Fruit fly (Drosophila melanogaster) whole organism, adult: ENCODE data around the gene Oamb.

Source experiments
- CG11617 ChIP-seq: fragments of 200-800 bp; sonication (Bioruptor generic); optimal IDR thresholded peaks from 2 replicates; lab custom pipeline; 2017; ENCODE audit warnings: mild to moderate bottlenecking, missing biosample characterization, missing genetic modification reagents, missing genetic modification characterization
- CG12768 ChIP-seq: fragments of 200-800 bp; sonication (Bioruptor generic); optimal IDR thresholded peaks from 2 replicates; lab custom pipeline; 2017; ENCODE audit warnings: missing biosample characterization, missing genetic modification characterization, mild to moderate bottlenecking, moderate library complexity, missing genetic modification reagents
- CG14711 ChIP-seq: fragments of 200-800 bp; sonication (Bioruptor generic); optimal IDR thresholded peaks from 2 replicates; lab custom pipeline; 2018; ENCODE audit warnings: missing biosample characterization, mild to moderate bottlenecking, missing genetic modification characterization, moderate library complexity
- CG1620 ChIP-seq: fragments of 200-800 bp; sonication (Bioruptor generic); optimal IDR thresholded peaks from 2 replicates; lab custom pipeline; 2016; ENCODE audit warnings: missing biosample characterization, missing genetic modification characterization
- CG33017 ChIP-seq: fragments of 200-800 bp; sonication (Bioruptor generic); optimal IDR thresholded peaks from 2 replicates; lab custom pipeline; 2018; ENCODE audit warnings: missing biosample characterization, mild to moderate bottlenecking, missing genetic modification characterization, moderate library complexity
- CG5204 ChIP-seq: fragments of 200-800 bp; sonication (Bioruptor generic); optimal IDR thresholded peaks from 2 replicates; lab custom pipeline; 2016; ENCODE audit warnings: missing biosample characterization, missing genetic modification characterization
- CG7045 ChIP-seq: fragments of 200-800 bp; sonication (Bioruptor generic); optimal IDR thresholded peaks from 2 replicates; lab custom pipeline; 2017; ENCODE audit warnings: missing biosample characterization, mild to moderate bottlenecking, missing genetic modification characterization
- CG7101 ChIP-seq: fragments of 200-800 bp; sonication (Bioruptor generic); optimal IDR thresholded peaks from 2 replicates; lab custom pipeline; 2018; ENCODE audit warnings: missing biosample characterization, mild to moderate bottlenecking, missing genetic modification characterization, moderate library complexity
- Clk ChIP-seq: fragments of 200-800 bp; sonication (Bioruptor generic); optimal IDR thresholded peaks from 2 replicates; lab custom pipeline; 2017; ENCODE audit warnings: missing biosample characterization, missing genetic modification characterization
- Crg-1 ChIP-seq: fragments of 200-800 bp; sonication (Bioruptor generic); optimal IDR thresholded peaks from 2 replicates; lab custom pipeline; 2016; ENCODE audit warnings: missing biosample characterization, missing genetic modification characterization
- Hr96 ChIP-seq: fragments of 200-800 bp; sonication (Bioruptor generic); optimal IDR thresholded peaks from 2 replicates; lab custom pipeline; 2016; ENCODE audit warnings: missing biosample characterization, missing genetic modification characterization
- Mnt ChIP-seq: fragments of 200-800 bp; sonication (Bioruptor generic); optimal IDR thresholded peaks from 2 replicates; lab custom pipeline; 2016; ENCODE audit warnings: missing biosample characterization, mild to moderate bottlenecking, missing genetic modification characterization
- bab1 ChIP-seq: fragments of 200-800 bp; sonication (Bioruptor generic); optimal IDR thresholded peaks from 3 replicates; lab custom pipeline; 2019; ENCODE audit warnings: missing biosample characterization, mild to moderate bottlenecking, missing genetic modification characterization, moderate library complexity
- cic ChIP-seq: fragments of 200-800 bp; sonication (Bioruptor generic); optimal IDR thresholded peaks from 2 replicates; lab custom pipeline; 2017; ENCODE audit warnings: missing biosample characterization, mild to moderate bottlenecking, missing genetic modification characterization, moderate library complexity
- cnc ChIP-seq, 2 experiments: fragments of >200 bp; optimal IDR thresholded peaks; 2 replicates each; lab custom pipeline; 2017
- kay ChIP-seq: fragments of 200-800 bp; sonication (Bioruptor generic); peaks from one replicate; lab custom pipeline; 2016; ENCODE audit warnings: missing biosample characterization, missing genetic modification characterization, borderline replicate concordance
- ovo ChIP-seq: fragments of 200-800 bp; sonication (Bioruptor generic); optimal IDR thresholded peaks from 2 replicates; lab custom pipeline; 2016; ENCODE audit warnings: missing biosample characterization, missing genetic modification characterization
- pad ChIP-seq: fragments of 200-800 bp; sonication (Bioruptor generic); optimal IDR thresholded peaks from 3 replicates; lab custom pipeline; 2017; ENCODE audit warnings: missing biosample characterization, missing genetic modification characterization, mild to moderate bottlenecking, moderate library complexity, missing genetic modification reagents
- tj ChIP-seq: fragments of 200-800 bp; sonication (Bioruptor generic); optimal IDR thresholded peaks from 3 replicates; lab custom pipeline; 2017; ENCODE audit warnings: missing biosample characterization, mild to moderate bottlenecking, missing genetic modification characterization, moderate library complexity
- toe ChIP-seq: fragments of 200-800 bp; sonication (Bioruptor generic); optimal IDR thresholded peaks from 2 replicates; lab custom pipeline; 2016; ENCODE audit warnings: missing biosample characterization, missing genetic modification characterization

The Oamb gene

DNA sequence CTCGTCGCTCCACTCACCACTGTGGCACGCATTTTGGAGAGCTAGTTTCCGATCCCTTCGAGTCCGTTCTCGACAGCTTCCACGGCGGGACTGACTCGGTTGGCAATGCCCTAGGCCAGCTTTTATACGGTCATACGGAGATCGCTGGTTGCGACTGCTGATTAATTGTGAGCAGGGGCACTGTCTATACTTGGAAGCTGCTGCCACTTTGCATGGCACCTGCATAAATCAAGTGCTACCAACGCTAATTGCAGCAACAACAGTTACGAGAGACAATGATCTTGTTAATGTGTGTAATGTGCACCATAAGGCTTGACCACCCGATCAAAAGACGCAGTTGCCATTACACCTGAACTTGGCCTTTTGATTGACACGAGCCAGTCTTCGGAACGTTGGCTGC is 37.1 kb downstream of the Oamb start, which contains the start of gene CG4000:
Gene CG4000 (minus strand): TSS at position 101 of the 400 bp plus-strand sequence.
- TF ChIP-seq CG1620 (no peak), CG14711 (tag; lab: Kevin White, UChicago) (no peak), cic (no peak), CG7045 (no peak), toe (GFP tag; lab: Kevin White, UChicago) (no peak), Clk (GFP tag; lab: Kevin White, UChicago) (no peak), Hr96 (GFP tag; lab: Kevin White, UChicago) (no peak), tj (GFP tag; lab: Kevin White, UChicago) (no peak), Mnt (GFP tag; lab: Kevin White, UChicago) (no peak), pad (GFP tag; lab: Kevin White, UChicago) (no peak), CG5204 (GFP tag; lab: Kevin White, UChicago) (no peak), CG11617 (no peak)

DNA sequence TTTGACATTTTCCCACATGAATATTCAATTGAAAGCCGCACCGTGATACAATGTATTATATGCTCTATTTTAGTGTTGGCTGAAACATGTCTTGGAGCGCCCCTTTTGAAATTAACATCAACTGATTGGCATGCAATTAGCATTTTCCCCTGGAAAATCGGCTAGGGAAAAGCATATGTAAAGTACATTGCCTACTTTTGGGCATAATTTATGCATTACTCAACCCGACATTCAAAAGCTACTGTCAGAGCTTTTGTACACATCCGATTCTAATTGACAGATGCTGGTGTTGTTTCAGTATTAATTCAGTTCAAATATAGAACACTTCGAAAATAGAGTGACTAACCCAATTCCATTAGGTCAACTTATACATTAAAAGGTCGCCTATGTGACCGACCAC is 38.6 kb downstream of the Oamb start:
- TF ChIP-seq Crg-1: no peak
- no peak for TF ChIP-seq Clk (GFP tag; lab: Kevin White, UChicago)
- TF ChIP-seq pad (GFP tag; lab: Kevin White, UChicago): no peak
- TF ChIP-seq CG7045: no peak
- no peak for TF ChIP-seq ovo

DNA sequence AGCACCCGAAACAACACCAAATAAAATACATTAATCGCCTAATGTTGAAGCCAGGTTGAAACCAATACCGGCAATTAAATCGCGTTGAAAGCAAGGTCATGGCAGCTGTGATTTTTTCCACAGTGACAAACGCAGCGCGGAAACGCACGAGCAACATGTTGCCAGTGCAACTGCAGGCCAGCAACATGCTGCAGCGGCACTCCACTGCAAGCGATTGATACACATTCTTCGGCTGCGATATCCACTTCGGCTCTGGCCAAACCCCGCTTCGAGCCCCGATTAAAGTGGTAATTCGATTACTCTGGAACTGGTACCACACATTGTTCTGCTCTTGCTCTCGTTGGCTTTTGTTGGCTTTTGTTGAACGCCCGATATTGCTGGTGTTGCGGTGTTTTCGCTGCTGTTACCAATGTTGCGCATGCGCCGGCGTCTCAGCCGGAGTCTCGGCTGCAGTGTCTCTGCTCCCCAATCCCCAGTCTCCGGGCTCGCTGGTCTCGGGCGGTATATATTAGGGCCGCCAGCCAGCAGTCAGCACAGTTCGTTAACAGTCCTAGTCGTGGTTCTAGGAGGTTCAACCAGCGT is 45.2 kb downstream of the Oamb start, which contains the start of gene Cpr92F:
Gene Cpr92F (plus strand): TSS at position 532 of the 582 bp plus-strand sequence.
- TF ChIP-seq cic (no peak), Clk (GFP tag; lab: Kevin White, UChicago) (no peak), CG12768 (no peak), CG1620 (no peak), CG33017 (tag; lab: Kevin White, UChicago) (no peak), tj (GFP tag; lab: Kevin White, UChicago) (no peak), CG14711 (tag; lab: Kevin White, UChicago) (no peak), cnc (optimal IDR thresholded peaks at IDR 0.05; lab: Kevin White, UChicago) (no peak), CG7045 (no peak), CG5204 (GFP tag; lab: Kevin White, UChicago) (no peak), CG7101 (tag; lab: Kevin White, UChicago) (no peak), CG11617 (no peak), Hr96 (GFP tag; lab: Kevin White, UChicago) (no peak), Mnt (GFP tag; lab: Kevin White, UChicago) (no peak), ovo (no peak)

DNA sequence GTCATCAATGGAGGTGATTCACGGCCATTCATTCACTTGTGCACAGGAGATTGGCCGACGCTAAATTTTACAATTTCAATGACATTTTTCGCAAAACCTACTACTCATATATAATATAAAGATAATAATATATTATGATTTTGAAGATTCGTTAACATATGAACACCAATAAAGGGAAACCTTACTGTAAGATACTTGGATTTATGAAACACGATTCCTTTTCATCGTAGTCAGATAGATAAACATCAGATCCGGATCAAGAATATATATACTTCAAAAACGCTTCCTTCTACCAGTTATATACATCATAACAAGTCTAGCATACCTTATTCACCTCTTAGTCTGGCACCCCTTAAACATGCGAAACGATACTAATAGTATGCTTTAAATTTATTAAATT is 54.6 kb downstream of the Oamb start, which contains the start of gene Nep4:
Gene Nep4 (minus strand): TSS at position 101 of the 400 bp plus-strand sequence.
- TF ChIP-seq cnc (optimal IDR thresholded peaks at IDR 0.05; lab: Kevin White, UChicago) (no peak), CG7101 (tag; lab: Kevin White, UChicago) (no peak), cic (no peak), kay (no peak)

DNA sequence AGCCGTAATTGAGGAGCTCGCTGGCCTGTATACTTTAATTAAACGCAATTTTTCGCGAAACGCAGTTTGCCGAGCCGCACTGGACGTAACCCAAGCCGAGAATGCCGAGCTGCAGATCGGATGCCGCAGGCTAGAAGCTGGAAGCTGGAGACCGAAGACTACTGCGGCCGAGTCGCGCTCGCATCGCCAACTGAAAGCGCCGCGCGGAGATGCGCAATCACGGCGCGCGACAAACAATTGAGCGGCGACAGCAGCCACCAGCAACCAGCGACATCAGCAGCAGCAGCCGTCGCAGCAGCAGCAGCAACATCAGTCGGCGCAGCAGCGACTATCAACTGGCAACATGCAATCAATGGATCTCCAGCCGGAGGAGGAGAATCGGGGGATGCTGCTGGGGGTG is 57.7 kb downstream of the Oamb start:
- no peak for TF ChIP-seq CG7045
- TF ChIP-seq toe (GFP tag; lab: Kevin White, UChicago): no peak
- TF ChIP-seq cic: no peak
- no peak for TF ChIP-seq kay
- TF ChIP-seq Mnt (GFP tag; lab: Kevin White, UChicago): no peak
- TF ChIP-seq tj (GFP tag; lab: Kevin White, UChicago): no peak
- TF ChIP-seq CG11617: no peak
- TF ChIP-seq CG7101 (tag; lab: Kevin White, UChicago): no peak
- TF ChIP-seq Crg-1: no peak
- no peak for TF ChIP-seq CG33017 (tag; lab: Kevin White, UChicago)
- TF ChIP-seq cnc (optimal IDR thresholded peaks at IDR 0.05; lab: Kevin White, UChicago): no peak

DNA sequence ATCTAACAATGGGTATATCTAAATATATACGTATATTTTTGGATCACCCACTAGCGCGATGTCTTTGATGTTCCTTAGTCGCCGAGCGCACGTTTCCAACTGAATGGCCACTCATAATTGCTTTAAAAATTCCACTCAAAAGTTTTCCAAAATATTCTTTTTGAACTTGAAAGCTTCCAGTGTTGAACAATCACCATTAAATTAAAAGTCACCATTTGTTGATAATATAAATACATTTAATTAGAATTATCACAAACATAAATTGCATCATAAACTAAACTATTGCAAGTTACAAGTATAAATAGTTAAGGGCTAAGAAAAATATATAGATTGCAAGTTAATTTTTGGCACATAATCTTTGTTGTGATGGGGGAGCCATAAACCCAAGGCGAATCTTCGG is 62.0 kb downstream of the Oamb start, which contains the start of gene GluRIID:
Gene GluRIID (minus strand): TSS at position 101 of the 400 bp plus-strand sequence.
- no peak for TF ChIP-seq Crg-1
- no peak for TF ChIP-seq pad (GFP tag; lab: Kevin White, UChicago)
- no peak for TF ChIP-seq ovo
- TF ChIP-seq Clk (GFP tag; lab: Kevin White, UChicago): no peak
- no peak for TF ChIP-seq Hr96 (GFP tag; lab: Kevin White, UChicago)
- TF ChIP-seq Mnt (GFP tag; lab: Kevin White, UChicago): no peak
- TF ChIP-seq kay: no peak
- TF ChIP-seq cnc (optimal IDR thresholded peaks at IDR 0.05; lab: Kevin White, UChicago): no peak
- no peak for TF ChIP-seq CG33017 (tag; lab: Kevin White, UChicago)
- TF ChIP-seq CG14711 (tag; lab: Kevin White, UChicago): no peak
- no peak for TF ChIP-seq CG7045
- TF ChIP-seq bab1 (GFP tag; lab: Kevin White, UChicago): no peak
- no peak for TF ChIP-seq tj (GFP tag; lab: Kevin White, UChicago)
- no peak for TF ChIP-seq CG11617
- no peak for TF ChIP-seq CG12768
- TF ChIP-seq CG1620: no peak
- no peak for TF ChIP-seq CG5204 (GFP tag; lab: Kevin White, UChicago)
- TF ChIP-seq CG7101 (tag; lab: Kevin White, UChicago): no peak

DNA sequence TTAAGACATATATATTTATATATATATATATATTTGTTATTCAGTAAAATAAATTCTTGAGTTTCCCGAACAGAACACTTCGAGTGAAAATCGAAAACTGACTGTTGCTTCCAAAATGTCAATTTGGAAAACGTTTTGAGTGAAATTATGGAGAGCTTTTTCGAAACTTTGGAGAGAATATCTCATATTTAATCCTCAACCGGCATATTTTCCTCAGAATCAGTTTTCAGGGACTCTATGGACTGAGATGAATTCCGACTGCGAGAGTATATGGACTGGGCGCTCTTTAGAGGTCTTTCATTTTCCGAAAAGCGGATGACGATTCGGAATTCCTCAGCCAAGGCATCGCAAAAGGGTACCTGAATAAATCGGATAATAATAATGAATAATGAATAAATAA is 65.8 kb downstream of the Oamb start, which contains the start of gene GluRIIE:
Gene GluRIIE (minus strand): TSS at position 101 of the 400 bp plus-strand sequence.
- TF ChIP-seq CG5204 (GFP tag; lab: Kevin White, UChicago) (no peak), kay (no peak), cic (no peak), CG1620 (no peak), CG12768 (no peak), toe (GFP tag; lab: Kevin White, UChicago) (no peak), CG7045 (no peak), CG14711 (tag; lab: Kevin White, UChicago) (no peak), pad (GFP tag; lab: Kevin White, UChicago) (no peak), bab1 (GFP tag; lab: Kevin White, UChicago) (no peak), tj (GFP tag; lab: Kevin White, UChicago) (no peak)
